Fruit fly (Drosophila melanogaster): ENCODE results near the gene CG12880.

Gene CG12880

DNA sequence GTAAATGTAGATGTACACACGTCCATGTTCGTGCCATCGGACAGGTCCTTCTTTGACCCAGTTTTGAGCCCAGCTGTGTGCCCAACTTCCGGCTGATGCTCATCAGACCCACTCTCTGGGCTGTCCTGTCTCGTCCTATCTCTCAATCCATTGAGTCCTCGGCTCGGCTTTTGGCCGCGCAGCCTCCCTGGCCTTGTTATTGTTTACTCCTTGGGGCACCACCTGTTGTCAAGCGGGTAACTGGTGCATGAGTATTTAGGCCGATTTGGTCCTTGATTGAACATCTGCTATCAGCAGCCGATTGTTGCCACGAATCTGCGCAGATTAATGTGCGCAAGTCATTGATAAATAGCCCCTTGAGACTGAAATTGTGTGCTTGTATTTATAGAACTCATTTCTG lies 24.4 kb upstream of the CG12880 start:
- no peak for TF ChIP-seq psq (optimal IDR thresholded peaks at IDR 0.05)
- no peak for TF ChIP-seq EcR (GFP tag; optimal IDR thresholded peaks at IDR 0.05)
- no peak for TF ChIP-seq Dll (optimal IDR thresholded peaks at IDR 0.05)
- no peak for TF ChIP-seq usp (GFP tag; optimal IDR thresholded peaks at IDR 0.05)
- no peak for TF ChIP-seq CG8478 (optimal IDR thresholded peaks at IDR 0.05)

DNA sequence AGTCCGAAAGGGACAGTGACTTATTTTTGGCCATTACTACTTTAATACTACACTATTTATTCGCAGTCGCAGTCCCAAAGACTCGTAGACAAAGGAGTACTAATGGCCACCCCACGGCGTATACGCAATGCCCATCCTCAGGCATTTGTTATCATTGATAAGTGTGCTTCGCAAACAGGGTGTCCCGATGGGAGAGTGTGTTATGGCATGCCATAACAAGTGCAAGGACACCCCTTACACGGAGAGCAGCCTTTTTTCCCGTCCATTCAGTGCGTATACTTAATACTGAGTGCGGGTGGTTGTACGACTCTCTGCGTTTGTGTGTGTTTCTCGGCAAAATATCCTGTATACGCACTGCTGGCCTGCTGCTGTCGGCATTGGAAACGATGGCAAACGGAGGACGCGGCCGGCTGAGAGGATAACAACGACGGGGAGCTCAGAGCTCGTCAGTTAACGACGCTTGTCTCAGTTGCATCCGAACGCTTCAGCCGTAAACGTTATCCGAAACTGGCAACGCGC lies 23.7 kb upstream of the CG12880 start, which contains the start of gene unc80:
unc80 (plus strand) TSS at position 469 of the 519 bp plus-strand sequence.
- no peak for TF ChIP-seq pan (optimal IDR thresholded peaks at IDR 0.05)
- no peak for TF ChIP-seq usp (GFP tag; optimal IDR thresholded peaks at IDR 0.05)
- TF ChIP-seq Dll (optimal IDR thresholded peaks at IDR 0.05), result no peak
- TF ChIP-seq psq (optimal IDR thresholded peaks at IDR 0.05), result no peak
- no peak for TF ChIP-seq EcR (GFP tag; optimal IDR thresholded peaks at IDR 0.05)
- TF ChIP-seq CG8478 (optimal IDR thresholded peaks at IDR 0.05), result no peak

DNA sequence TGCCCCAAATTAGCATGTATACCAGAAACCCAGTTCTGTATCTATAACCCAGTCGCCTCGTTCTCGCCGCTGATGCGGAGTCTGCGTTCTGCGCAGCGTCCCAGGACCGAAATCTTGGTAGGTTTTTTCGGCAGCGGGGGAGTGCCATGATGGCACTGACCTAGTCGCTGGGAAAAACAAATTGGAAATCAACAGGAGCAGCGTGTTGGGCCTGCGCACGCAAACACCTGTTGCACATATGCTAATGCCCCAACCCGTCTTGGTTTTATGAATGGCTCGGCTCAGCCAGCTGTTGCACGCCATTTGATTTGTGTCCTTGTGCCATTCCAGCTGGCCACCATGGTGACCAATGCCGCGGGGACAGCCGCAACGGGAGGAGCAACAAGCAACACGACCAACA lies 22.9 kb upstream of the CG12880 start:
- TF ChIP-seq CG8478 (optimal IDR thresholded peaks at IDR 0.05) (no peak), pan (optimal IDR thresholded peaks at IDR 0.05) (no peak), EcR (GFP tag; optimal IDR thresholded peaks at IDR 0.05) (no peak)

DNA sequence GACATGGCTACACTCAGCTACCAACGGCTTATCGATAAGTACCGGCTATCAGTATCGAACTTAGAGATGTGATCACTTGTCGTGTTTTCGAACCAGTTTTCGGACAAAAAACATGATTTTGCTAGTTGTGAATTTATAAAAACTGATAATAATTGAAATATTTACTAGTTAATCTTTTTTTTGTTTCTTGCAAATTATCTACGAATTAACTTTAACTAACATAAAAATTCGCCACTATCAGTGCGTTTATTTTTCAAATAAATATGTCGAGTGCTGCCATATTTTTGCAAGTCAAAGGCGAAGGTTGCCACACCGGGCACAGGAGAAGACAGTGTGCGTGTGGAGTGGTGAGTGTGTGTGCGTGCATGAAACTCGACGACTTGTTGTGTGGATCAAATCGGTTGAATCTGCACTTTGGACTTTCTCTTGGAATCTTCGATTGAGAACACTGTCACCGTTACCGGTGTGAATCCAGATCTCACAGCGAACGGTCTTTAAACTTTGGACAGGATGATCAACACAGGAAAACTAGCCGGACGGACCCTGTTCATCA lies 8.5 kb upstream of the CG12880 start, which contains the start of gene Hsdl2:
Hsdl2 (plus strand) TSS at position 349 of the 553 bp plus-strand sequence.
- no peak for TF ChIP-seq Dll (optimal IDR thresholded peaks at IDR 0.05)
- no peak for TF ChIP-seq pan (optimal IDR thresholded peaks at IDR 0.05)
- TF ChIP-seq psq (optimal IDR thresholded peaks at IDR 0.05), result no peak
- no peak for TF ChIP-seq EcR (GFP tag; optimal IDR thresholded peaks at IDR 0.05)
- TF ChIP-seq usp (GFP tag; optimal IDR thresholded peaks at IDR 0.05), result no peak
- no peak for TF ChIP-seq CG8478 (optimal IDR thresholded peaks at IDR 0.05)

DNA sequence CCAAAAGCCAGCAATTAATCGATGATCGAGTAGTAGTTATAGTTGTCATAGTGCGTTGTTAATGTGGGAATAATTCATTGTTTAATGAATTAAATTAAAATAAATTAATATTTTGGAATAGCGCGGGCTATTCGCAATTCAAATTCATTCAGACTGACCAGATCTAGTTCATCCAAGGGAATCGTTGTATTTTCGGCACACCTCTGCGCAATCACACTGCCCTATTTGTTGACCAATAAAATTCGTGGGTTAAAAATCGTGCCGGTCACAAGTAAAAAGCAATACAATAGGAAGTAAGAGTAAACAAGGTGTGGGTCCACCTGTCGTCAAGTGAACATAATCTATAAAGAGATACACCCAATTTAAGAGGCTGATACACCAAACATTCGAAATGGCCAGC lies 6.7 kb upstream of the CG12880 start, which contains the start of gene CG12883:
CG12883 (plus strand) TSS at position 273 of the 400 bp plus-strand sequence.
- TF ChIP-seq CG8478 (optimal IDR thresholded peaks at IDR 0.05), result no peak
- no peak for TF ChIP-seq psq (optimal IDR thresholded peaks at IDR 0.05)
- TF ChIP-seq pan (optimal IDR thresholded peaks at IDR 0.05), result no peak
- no peak for TF ChIP-seq Dll (optimal IDR thresholded peaks at IDR 0.05)
- no peak for TF ChIP-seq usp (GFP tag; optimal IDR thresholded peaks at IDR 0.05)
- no peak for TF ChIP-seq EcR (GFP tag; optimal IDR thresholded peaks at IDR 0.05)

DNA sequence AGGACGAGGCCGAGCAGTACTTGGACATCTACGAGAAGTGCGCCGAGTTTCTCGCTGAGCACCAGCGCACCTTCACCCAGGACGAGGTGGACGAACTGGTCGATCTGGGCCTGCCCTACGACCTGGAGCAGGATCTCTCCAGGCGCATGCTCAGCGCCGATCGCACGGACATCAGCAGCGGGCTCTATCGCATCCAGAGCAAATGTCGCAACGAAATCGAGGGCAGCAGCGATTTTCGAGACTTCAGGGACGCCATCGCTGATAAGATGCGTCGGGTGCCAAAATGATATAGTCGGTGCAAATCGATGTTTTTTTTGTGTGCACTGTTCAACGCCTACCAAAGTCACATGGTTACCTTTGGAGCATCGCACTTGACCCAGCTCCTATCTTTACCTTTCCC lies 6.1 kb upstream of the CG12880 start:
- TF ChIP-seq usp (GFP tag; optimal IDR thresholded peaks at IDR 0.05) (no peak), Dll (optimal IDR thresholded peaks at IDR 0.05) (no peak), pan (optimal IDR thresholded peaks at IDR 0.05) (no peak), CG8478 (optimal IDR thresholded peaks at IDR 0.05) (no peak), psq (optimal IDR thresholded peaks at IDR 0.05) (no peak), EcR (GFP tag; optimal IDR thresholded peaks at IDR 0.05) (no peak)

DNA sequence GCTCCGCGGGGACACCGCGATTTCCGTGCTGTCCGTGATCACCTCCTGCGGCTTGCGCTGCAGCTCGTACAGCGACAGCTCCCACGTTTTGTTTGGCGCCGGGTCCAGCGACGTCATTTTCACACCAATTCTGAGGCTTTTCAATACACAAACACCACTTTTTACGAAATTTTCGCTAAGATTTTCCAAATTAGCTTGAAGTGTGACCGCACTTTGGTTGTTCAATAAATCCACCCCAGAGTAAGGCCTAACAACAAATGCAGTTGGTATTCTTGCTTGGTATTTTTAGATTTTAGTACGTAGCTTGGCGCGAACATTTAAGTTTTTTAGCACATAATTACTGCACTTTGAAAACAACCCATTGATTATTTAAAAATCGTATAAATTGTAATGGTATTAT lies 4.0 kb upstream of the CG12880 start, which contains the start of gene Sce:
Sce (minus strand) TSS at position 231 of the 400 bp plus-strand sequence.
- no peak for TF ChIP-seq usp (GFP tag; optimal IDR thresholded peaks at IDR 0.05)
- no peak for TF ChIP-seq Dll (optimal IDR thresholded peaks at IDR 0.05)
- no peak for TF ChIP-seq psq (optimal IDR thresholded peaks at IDR 0.05)
- no peak for TF ChIP-seq EcR (GFP tag; optimal IDR thresholded peaks at IDR 0.05)
- no peak for TF ChIP-seq CG8478 (optimal IDR thresholded peaks at IDR 0.05)
- no peak for TF ChIP-seq pan (optimal IDR thresholded peaks at IDR 0.05)

DNA sequence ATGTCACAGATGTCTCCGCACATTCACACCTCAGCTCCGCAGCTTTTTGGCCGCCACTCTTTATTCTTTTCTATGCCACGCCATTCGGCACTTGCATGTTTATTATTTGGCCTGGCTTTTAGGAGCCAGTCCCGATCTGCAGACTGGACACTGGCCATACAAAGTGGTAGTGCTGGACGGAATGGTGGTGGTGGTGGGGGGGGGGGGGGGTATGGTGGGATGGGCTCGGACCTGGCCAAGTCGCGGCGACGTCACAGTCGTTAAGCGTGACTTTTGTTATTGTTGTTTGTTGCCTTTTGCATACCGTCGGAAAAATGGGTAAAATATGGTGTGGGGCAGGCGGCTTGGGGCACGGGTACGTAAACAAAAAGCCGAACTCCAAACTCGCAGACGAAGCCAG lies 688 bp upstream of the CG12880 start:
- no peak for TF ChIP-seq CG8478 (optimal IDR thresholded peaks at IDR 0.05)
- no peak for TF ChIP-seq Dll (optimal IDR thresholded peaks at IDR 0.05)
- TF ChIP-seq psq (optimal IDR thresholded peaks at IDR 0.05), result no peak

DNA sequence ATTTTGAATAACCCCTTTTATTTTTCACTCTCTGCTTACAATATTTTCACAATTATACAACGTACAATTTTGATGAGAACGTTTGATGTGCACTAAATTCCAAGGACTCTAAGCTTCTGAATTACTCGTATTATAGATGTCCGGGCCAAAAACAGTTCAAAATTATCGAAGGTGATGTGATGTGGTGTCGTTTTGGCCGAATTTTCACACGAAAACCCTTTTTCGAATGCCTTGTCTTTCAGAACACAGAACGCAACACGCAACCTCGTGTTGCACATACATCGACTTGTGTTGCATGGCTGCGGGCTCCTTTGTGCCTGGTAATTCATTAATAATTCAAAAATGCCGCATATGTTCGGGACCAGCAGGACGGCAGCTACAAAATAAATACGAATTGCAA lies 2.3 kb downstream of the CG12880 start, which contains the start of gene CG31055:
CG31055 (minus strand) TSS at position 101 of the 400 bp plus-strand sequence.
- no peak for TF ChIP-seq usp (GFP tag; optimal IDR thresholded peaks at IDR 0.05)
- TF ChIP-seq psq (optimal IDR thresholded peaks at IDR 0.05), result no peak
- TF ChIP-seq CG8478 (optimal IDR thresholded peaks at IDR 0.05), result no peak
- no peak for TF ChIP-seq EcR (GFP tag; optimal IDR thresholded peaks at IDR 0.05)
- no peak for TF ChIP-seq Dll (optimal IDR thresholded peaks at IDR 0.05)
- no peak for TF ChIP-seq pan (optimal IDR thresholded peaks at IDR 0.05)

DNA sequence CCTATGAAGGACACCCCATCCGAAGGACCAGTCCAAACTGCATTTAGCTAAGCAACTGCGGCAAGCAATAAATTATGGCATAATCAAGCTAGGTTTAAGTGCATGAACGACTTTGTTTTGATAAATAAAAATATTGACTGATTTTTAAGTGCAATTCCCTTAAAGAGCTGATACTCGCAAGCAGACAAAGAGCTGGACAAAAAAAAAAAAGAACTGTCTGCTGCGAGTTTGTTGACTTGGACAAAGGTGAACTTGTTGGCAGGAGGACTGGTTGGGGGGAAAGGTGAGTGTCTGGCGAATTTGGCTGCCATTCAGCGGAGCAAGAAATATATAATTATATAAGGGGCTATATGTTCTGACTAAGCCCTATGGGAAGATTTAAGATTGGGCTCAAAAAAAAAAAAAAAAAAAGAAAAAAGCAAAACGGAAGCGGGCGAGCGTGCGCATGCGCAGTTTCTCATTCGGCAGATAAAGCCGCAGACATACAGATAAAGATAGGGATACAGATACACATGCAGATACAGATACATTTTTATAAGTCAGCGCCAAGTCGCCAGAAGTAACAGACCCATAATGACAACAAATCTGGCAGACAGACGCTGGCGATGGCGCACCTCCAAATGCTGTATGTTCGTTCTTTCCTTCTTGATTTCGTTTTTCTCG lies 7.0 kb downstream of the CG12880 start:
- no peak for TF ChIP-seq psq (optimal IDR thresholded peaks at IDR 0.05)
- no peak for TF ChIP-seq pan (optimal IDR thresholded peaks at IDR 0.05)
- no peak for TF ChIP-seq usp (GFP tag; optimal IDR thresholded peaks at IDR 0.05)

DNA sequence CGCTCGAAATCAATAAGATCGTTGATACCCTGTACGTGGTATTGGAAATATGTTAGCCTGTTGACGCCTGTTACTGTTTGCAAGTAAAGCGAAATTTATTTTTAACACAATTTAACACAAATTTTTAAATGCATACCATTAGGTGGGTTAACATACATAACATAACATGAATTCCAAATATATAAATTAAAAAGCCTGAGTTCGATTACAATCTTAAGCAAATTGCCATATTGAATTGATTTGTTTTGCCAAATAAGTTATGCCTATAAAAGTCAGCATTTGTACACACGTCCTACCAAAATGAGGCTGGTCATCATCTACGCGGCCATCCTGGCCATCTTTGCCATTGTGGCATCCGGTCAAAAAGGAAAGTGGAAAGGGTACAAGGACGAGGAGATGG lies 8.3 kb downstream of the CG12880 start, which contains the start of gene CG43319:
CG43319 (plus strand) TSS at position 301 of the 400 bp plus-strand sequence.
- TF ChIP-seq pan (optimal IDR thresholded peaks at IDR 0.05), result peak; percentile 61
- TF ChIP-seq psq (optimal IDR thresholded peaks at IDR 0.05), result no peak
- TF ChIP-seq CG8478 (optimal IDR thresholded peaks at IDR 0.05), result no peak
- no peak for TF ChIP-seq usp (GFP tag; optimal IDR thresholded peaks at IDR 0.05)

DNA sequence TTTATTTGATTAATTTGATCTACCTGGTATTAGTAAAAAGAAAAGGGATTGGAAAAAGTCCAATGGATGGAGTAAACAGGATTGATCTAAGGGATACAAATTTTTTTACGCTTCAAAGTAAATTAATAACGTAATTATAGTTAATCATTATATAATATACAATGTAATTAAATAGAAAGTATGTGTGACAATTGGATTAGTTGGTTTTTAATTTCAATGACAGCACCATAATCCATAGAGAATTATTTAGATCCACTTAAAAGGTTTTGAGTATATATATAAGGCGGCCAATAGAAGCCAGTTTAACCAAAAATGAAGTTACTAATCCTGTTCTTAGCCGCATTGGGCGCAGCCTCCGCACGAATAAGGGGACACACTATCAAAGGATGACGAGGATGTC lies 8.8 kb downstream of the CG12880 start, which contains the start of gene Acp98AB:
Acp98AB (plus strand) TSS at position 301 of the 400 bp plus-strand sequence.
- TF ChIP-seq pan (optimal IDR thresholded peaks at IDR 0.05) (no peak), CG8478 (optimal IDR thresholded peaks at IDR 0.05) (no peak), psq (optimal IDR thresholded peaks at IDR 0.05) (no peak), usp (GFP tag; optimal IDR thresholded peaks at IDR 0.05) (no peak), EcR (GFP tag; optimal IDR thresholded peaks at IDR 0.05) (no peak), Dll (optimal IDR thresholded peaks at IDR 0.05) (no peak)

Measured in whole organism.